Fruit fly (Drosophila melanogaster) S2 (cell line): ENCODE data around the gene CG14990.

ENCODE experiments used
- CG8478 ChIP-seq: fragments of >200 bp; optimal IDR thresholded peaks from 2 replicates; lab custom pipeline; 2018
- CTCF ChIP-seq, 2 experiments: fragments of >200 bp; optimal IDR thresholded peaks; 2 replicates each; lab custom pipeline; 2018

- TF ChIP-seq CG8478 (lab: Kevin White, UChicago) (no peak), CTCF (optimal IDR thresholded peaks at IDR 0.05; lab: Kevin White, UChicago) (no peak)
These were observed 25.3 kb downstream of the CG14990 start for dm6 chr3L:4118339-4118738.
